Fruit fly (Drosophila melanogaster): ENCODE data around the gene Saysd1.

Gene Saysd1

dm6 chr3R:25167407-25168191, 47.4 kb downstream of the Saysd1 start (continued):
- TF ChIP-seq slbo (GFP tag; IDR thresholded peaks at IDR 0.05) (no peak), cg (GFP tag; optimal IDR thresholded peaks at IDR 0.05) (peak; percentile 67), ci (GFP tag; IDR thresholded peaks at IDR 0.05) (no peak), HmgD (GFP tag; optimal IDR thresholded peaks at IDR 0.05) (no peak), Med (GFP tag) (peak; percentile 31), crol (GFP tag; IDR thresholded peaks at IDR 0.05) (peak; percentile 28; the same call in 1 of the 2 replicates), HLHmδ (GFP tag; optimal IDR thresholded peaks at IDR 0.05) (no peak), CG30403 (GFP tag; optimal IDR thresholded peaks at IDR 0.05) (peak; percentile 17), CG7271 (tag; optimal IDR thresholded peaks at IDR 0.05) (no peak), grau (tag; optimal IDR thresholded peaks at IDR 0.05) (peak; percentile 26), gem (tag; optimal IDR thresholded peaks at IDR 0.05) (peak; percentile 47), Hey (tag; optimal IDR thresholded peaks at IDR 0.05) (peak; percentile 63), Meics (GFP tag; optimal IDR thresholded peaks at IDR 0.05) (peak; percentile 21), scrt (GFP tag; optimal IDR thresholded peaks at IDR 0.05) (no peak), CG7556 (GFP tag; optimal IDR thresholded peaks at IDR 0.05) (peak; percentile 42), CG11723 (GFP tag; optimal IDR thresholded peaks at IDR 0.05) (no peak), Hr39 (optimal IDR thresholded peaks at IDR 0.05) (peak; percentile 21), CG18262 (tag; optimal IDR thresholded peaks at IDR 0.05) (peak; percentile 33), CG2678 (tag; optimal IDR thresholded peaks at IDR 0.05) (peak; percentile 58), C15 (GFP tag; IDR thresholded peaks at IDR 0.05) (no peak), CG16779 (GFP tag; IDR thresholded peaks at IDR 0.05) (no peak), CG10366 (GFP tag; IDR thresholded peaks at IDR 0.05) (no peak), CG15269 (tag; optimal IDR thresholded peaks at IDR 0.05) (peak; percentile 9), Hmx (GFP tag; optimal IDR thresholded peaks at IDR 0.05) (no peak), CG6813 (GFP tag; optimal IDR thresholded peaks at IDR 0.05) (no peak), CG7839 (tag; optimal IDR thresholded peaks at IDR 0.05) (peak; percentile 43), CG12659 (GFP tag; optimal IDR thresholded peaks at IDR 0.05) (peak; percentile 16), eyg (GFP tag; optimal IDR thresholded peaks at IDR 0.05) (no peak), onecut (GFP tag; IDR thresholded peaks at IDR 0.05) (peak; percentile 32; the same call in 1 of the 2 replicates), CG13424 (tag; optimal IDR thresholded peaks at IDR 0.05) (peak; percentile 16)

DNA sequence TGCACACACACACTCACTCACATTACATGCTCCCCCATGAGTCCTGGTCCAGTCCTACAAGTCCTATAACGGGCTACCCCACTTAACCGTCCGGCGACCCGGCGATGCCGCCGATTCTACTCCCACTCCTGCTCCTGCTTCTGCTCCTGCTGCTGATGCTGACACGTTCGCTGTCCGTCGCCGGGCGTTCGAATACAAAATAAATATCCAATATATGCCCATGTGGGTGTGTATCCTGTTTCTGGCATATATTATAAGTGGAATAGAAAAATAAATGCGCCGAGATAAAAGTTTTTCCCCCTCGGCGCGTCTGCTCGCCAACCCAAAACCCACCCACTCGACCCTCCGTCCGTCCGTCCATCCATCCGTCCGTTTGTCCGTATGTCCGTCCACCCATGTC, 48.2 kb downstream of the Saysd1 start:
- no peak for TF ChIP-seq CG7839 (tag; optimal IDR thresholded peaks at IDR 0.05)
- peak; percentile 34 for TF ChIP-seq Hey (tag; optimal IDR thresholded peaks at IDR 0.05)
- peak; percentile 77 for TF ChIP-seq abd-A (tag; optimal IDR thresholded peaks at IDR 0.05)
- TF ChIP-seq CG15696 (tag; optimal IDR thresholded peaks at IDR 0.05), result no peak
- no peak for TF ChIP-seq toy (GFP tag; IDR thresholded peaks at IDR 0.05)
- TF ChIP-seq cg (GFP tag; optimal IDR thresholded peaks at IDR 0.05), result no peak
- peak; percentile 55 for TF ChIP-seq pros (GFP tag; optimal IDR thresholded peaks at IDR 0.05)
- no peak for TF ChIP-seq HLH4C (GFP tag; IDR thresholded peaks at IDR 0.05; ENCODE audit: partially characterized antibody)
- no peak for TF ChIP-seq CG9797 (GFP tag; optimal IDR thresholded peaks at IDR 0.05)
- TF ChIP-seq da (GFP tag; optimal IDR thresholded peaks at IDR 0.05), result no peak
- TF ChIP-seq crol (GFP tag; IDR thresholded peaks at IDR 0.05), result peak; percentile 51
- no peak for TF ChIP-seq lab (GFP tag; optimal IDR thresholded peaks at IDR 0.05)
- TF ChIP-seq Bteb2 (GFP tag; optimal IDR thresholded peaks at IDR 0.05), result no peak
- peak; percentile 52 for TF ChIP-seq Ets65A (GFP tag)
- TF ChIP-seq Nf-YB (GFP tag; optimal IDR thresholded peaks at IDR 0.05), result no peak
- no peak for TF ChIP-seq sens (GFP tag)
- TF ChIP-seq CG1603 (tag; optimal IDR thresholded peaks at IDR 0.05), result no peak

Measured in whole organism, embryonic.